Fruit fly (Drosophila melanogaster) whole organism, embryonic: ENCODE results near the gene JMJD4.

ENCODE experiments used
- Atf3 ChIP-seq: fragments of 200-800 bp; sonication (Bioruptor generic); optimal IDR thresholded peaks from 3 replicates; lab custom pipeline; 2016; ENCODE audit warnings: missing biosample characterization, missing genetic modification characterization
- Bgb ChIP-seq: fragments of 200-800 bp; sonication (Bioruptor generic); IDR thresholded peaks from 2 replicates; pipeline ENCODE4 v1.3.6; 2022; ENCODE audit warnings: missing biosample characterization, missing genetic modification characterization; ENCODE audit not compliant: partially characterized antibody
- C15 ChIP-seq: fragments of 200-800 bp; sonication (Bioruptor generic); IDR thresholded peaks from 3 replicates; pipeline ENCODE4 v1.3.6; 2022; ENCODE audit warnings: missing biosample characterization, missing genetic modification characterization
- CG11723 ChIP-seq: fragments of 200-800 bp; sonication (Bioruptor generic); optimal IDR thresholded peaks from 2 replicates; lab custom pipeline; 2017; ENCODE audit warnings: missing biosample characterization, mild to moderate bottlenecking, missing genetic modification characterization
- CG12071 ChIP-seq: fragments of 200-800 bp; sonication (Bioruptor generic); optimal IDR thresholded peaks from 3 replicates; lab custom pipeline; 2018; ENCODE audit warnings: missing biosample characterization, mild to moderate bottlenecking, missing genetic modification characterization
- CG15269 ChIP-seq: fragments of 200-800 bp; sonication (Bioruptor generic); optimal IDR thresholded peaks from 2 replicates; lab custom pipeline; 2018; ENCODE audit warnings: missing biosample characterization, mild to moderate bottlenecking, missing genetic modification characterization, moderate library complexity
- CG1529 ChIP-seq: fragments of 200-800 bp; sonication (Bioruptor generic); optimal IDR thresholded peaks from 3 replicates; lab custom pipeline; 2018; ENCODE audit warnings: missing biosample characterization, missing genetic modification characterization
- CG15601 ChIP-seq: fragments of 200-800 bp; sonication (Bioruptor generic); optimal IDR thresholded peaks from 3 replicates; lab custom pipeline; 2019; ENCODE audit warnings: missing biosample characterization, mild to moderate bottlenecking, missing genetic modification characterization, moderate library complexity
- CG17912 ChIP-seq: fragments of 200-800 bp; sonication (Bioruptor generic); optimal IDR thresholded peaks from 2 replicates; lab custom pipeline; 2018; ENCODE audit warnings: missing biosample characterization, mild to moderate bottlenecking, missing genetic modification characterization
- CG1832 ChIP-seq: fragments of 200-800 bp; sonication (Bioruptor generic); optimal IDR thresholded peaks from 2 replicates; lab custom pipeline; 2017; ENCODE audit warnings: missing biosample characterization, mild to moderate bottlenecking, missing genetic modification characterization, inconsistent platforms
- CG2199 ChIP-seq: fragments of 200-800 bp; sonication (Bioruptor generic); IDR thresholded peaks from 3 replicates; pipeline ENCODE4 v1.3.6; 2022; ENCODE audit warnings: missing biosample characterization, missing genetic modification characterization
- CG2712 ChIP-seq: fragments of 200-800 bp; optimal IDR thresholded peaks from 3 replicates; lab custom pipeline; 2019; ENCODE audit warnings: missing biosample characterization, mild to moderate bottlenecking, missing genetic modification characterization, moderate library complexity
- CG34376 ChIP-seq: fragments of 200-800 bp; sonication (Bioruptor generic); optimal IDR thresholded peaks from 2 replicates; lab custom pipeline; 2018; ENCODE audit warnings: missing biosample characterization, mild to moderate bottlenecking, missing genetic modification characterization
- CG42726 ChIP-seq: fragments of 200-800 bp; sonication (Bioruptor generic); IDR thresholded peaks from 2 replicates; pipeline ENCODE4 v1.3.6; 2022; ENCODE audit warnings: missing biosample characterization, missing genetic modification characterization; ENCODE audit not compliant: partially characterized antibody
- CG4854 ChIP-seq: fragments of 200-800 bp; sonication (Bioruptor generic); optimal IDR thresholded peaks from 2 replicates; lab custom pipeline; 2016; ENCODE audit warnings: missing biosample characterization, missing genetic modification characterization, inconsistent platforms
- CG7745 ChIP-seq: fragments of 200-800 bp; sonication (Bioruptor generic); optimal IDR thresholded peaks from 2 replicates; lab custom pipeline; 2018; ENCODE audit warnings: missing biosample characterization, mild to moderate bottlenecking, missing genetic modification characterization, moderate library complexity
- CG8944 ChIP-seq: fragments of 200-800 bp; sonication (Bioruptor generic); optimal IDR thresholded peaks from 3 replicates; lab custom pipeline; 2016; ENCODE audit warnings: missing biosample characterization, missing genetic modification characterization
- CG9932 ChIP-seq: fragments of 200-800 bp; sonication (Bioruptor generic); IDR thresholded peaks from 2 replicates; pipeline ENCODE4 v1.3.6; 2022; ENCODE audit warnings: missing biosample characterization, missing genetic modification characterization
- CoRest ChIP-seq: fragments of 200-800 bp; sonication (Bioruptor generic); optimal IDR thresholded peaks from 3 replicates; lab custom pipeline; 2018; ENCODE audit warnings: missing biosample characterization, mild to moderate bottlenecking, missing genetic modification characterization, moderate library complexity
- Dp ChIP-seq: fragments of 200-800 bp; sonication (Bioruptor generic); optimal IDR thresholded peaks from 2 replicates; lab custom pipeline; 2018; ENCODE audit warnings: missing biosample characterization, mild to moderate bottlenecking, missing genetic modification characterization, moderate library complexity
- Dref ChIP-seq: fragments of 200-800 bp; sonication (Bioruptor generic); IDR thresholded peaks from 2 replicates; pipeline ENCODE4 v1.3.6; 2022; ENCODE audit warnings: missing biosample characterization, missing genetic modification characterization
- GATAe ChIP-seq: fragments of 200-800 bp; sonication (Bioruptor generic); conservative IDR thresholded peaks from 2 replicates; pipeline ENCODE4 v1.3.6; 2022; ENCODE audit warnings: missing biosample characterization, missing genetic modification characterization
- Gug ChIP-seq: fragments of 200-800 bp; sonication (Bioruptor generic); IDR thresholded peaks from 4 replicates; pipeline ENCODE4 v1.3.6; 2022; ENCODE audit warnings: missing biosample characterization, missing genetic modification characterization
- H15 ChIP-seq: fragments of 200-800 bp; sonication (Bioruptor generic); IDR thresholded peaks from 3 replicates; pipeline ENCODE4 v1.3.6; 2022; ENCODE audit warnings: missing biosample characterization, missing genetic modification characterization
- HmgD ChIP-seq: fragments of 200-800 bp; sonication (Bioruptor generic); optimal IDR thresholded peaks from 3 replicates; lab custom pipeline; 2016; ENCODE audit warnings: missing biosample characterization, missing genetic modification characterization
- Lpt ChIP-seq: fragments of >200 bp; optimal IDR thresholded peaks from 2 replicates; lab custom pipeline; 2018; ENCODE audit warnings: missing biosample characterization, missing genetic modification characterization
- Max ChIP-seq: fragments of 200-800 bp; sonication (Bioruptor generic); optimal IDR thresholded peaks from 2 replicates; lab custom pipeline; 2016; ENCODE audit warnings: missing biosample characterization, mild to moderate bottlenecking, missing genetic modification characterization
- Scr ChIP-seq: fragments of 200-800 bp; sonication (Bioruptor generic); IDR thresholded peaks from 2 replicates; pipeline ENCODE4 v1.3.6; 2022; ENCODE audit warnings: missing biosample characterization, missing genetic modification characterization; ENCODE audit not compliant: partially characterized antibody
- Spps ChIP-seq: fragments of 200-800 bp; sonication (Bioruptor generic); optimal IDR thresholded peaks from 2 replicates; lab custom pipeline; 2018; ENCODE audit warnings: missing biosample characterization, mild to moderate bottlenecking, missing genetic modification characterization
- bcd ChIP-seq: fragments of 200-800 bp; sonication (Bioruptor generic); optimal IDR thresholded peaks from 2 replicates; lab custom pipeline; 2017; ENCODE audit warnings: missing biosample characterization, mild to moderate bottlenecking, missing genetic modification characterization
- bigmax ChIP-seq: fragments of 200-800 bp; sonication (Bioruptor generic); optimal IDR thresholded peaks from 2 replicates; lab custom pipeline; 2018; ENCODE audit warnings: missing biosample characterization, mild to moderate bottlenecking, missing genetic modification characterization
- croc ChIP-seq: fragments of 200-800 bp; sonication (Bioruptor generic); conservative IDR thresholded peaks from 3 replicates; pipeline ENCODE4 v1.3.6; 2022; ENCODE audit warnings: missing biosample characterization, missing genetic modification characterization
- crp ChIP-seq, 2 experiments: fragments of 200-800 bp; sonication (Bioruptor generic); optimal IDR thresholded peaks; 2 replicates in 1 of 2; 3 replicates in 1 of 2; lab custom pipeline; 2017; ENCODE audit warnings: missing biosample characterization in 2 of 2, missing genetic modification characterization in 2 of 2, mild to moderate bottlenecking in 1 of 2, moderate library complexity in 1 of 2
- eve ChIP-seq, 2 experiments: fragments of >200 bp; optimal IDR thresholded peaks; 2 replicates each; lab custom pipeline; 2017; ENCODE audit warnings: missing biosample characterization in 2 of 2, missing genetic modification characterization in 2 of 2
- exex ChIP-seq: fragments of 200-800 bp; sonication (Bioruptor generic); optimal IDR thresholded peaks from 4 replicates; lab custom pipeline; 2018; ENCODE audit warnings: missing biosample characterization, mild to moderate bottlenecking, missing genetic modification characterization, moderate library complexity
- jigr1 ChIP-seq: fragments of 200-800 bp; sonication (Bioruptor generic); IDR thresholded peaks from 3 replicates; pipeline ENCODE4 v1.3.6; 2022; ENCODE audit warnings: missing biosample characterization, missing genetic modification characterization
- kay ChIP-seq: fragments of 200-800 bp; sonication (Bioruptor generic); optimal IDR thresholded peaks from 2 replicates; lab custom pipeline; 2016; ENCODE audit warnings: missing biosample characterization, missing genetic modification characterization
- lab ChIP-seq: fragments of 200-800 bp; sonication (Bioruptor generic); optimal IDR thresholded peaks from 3 replicates; lab custom pipeline; 2017; ENCODE audit warnings: missing biosample characterization, missing genetic modification characterization, mild to moderate bottlenecking, moderate library complexity, missing genetic modification reagents
- maf-S ChIP-seq: fragments of 200-800 bp; sonication (Bioruptor generic); optimal IDR thresholded peaks from 2 replicates; lab custom pipeline; 2016; ENCODE audit warnings: missing biosample characterization, missing genetic modification characterization
- mirr ChIP-seq: fragments of 200-800 bp; sonication (Bioruptor generic); optimal IDR thresholded peaks from 3 replicates; lab custom pipeline; 2018; ENCODE audit warnings: missing biosample characterization, mild to moderate bottlenecking, missing genetic modification characterization
- pb ChIP-seq: fragments of 200-800 bp; sonication (Bioruptor generic); optimal IDR thresholded peaks from 3 replicates; lab custom pipeline; 2016; ENCODE audit warnings: missing biosample characterization, missing genetic modification characterization
- peb ChIP-seq: fragments of 200-800 bp; sonication (Bioruptor generic); IDR thresholded peaks from 2 replicates; pipeline ENCODE4 v1.3.6; 2022; ENCODE audit warnings: missing biosample characterization, missing genetic modification characterization
- ranshi ChIP-seq: fragments of 200-800 bp; sonication (Bioruptor generic); IDR thresholded peaks from 2 replicates; pipeline ENCODE4 v1.3.6; 2022; ENCODE audit warnings: missing biosample characterization, missing genetic modification characterization
- sens ChIP-seq: fragments of 200-800 bp; sonication (Bioruptor generic); peaks from one replicate; lab custom pipeline; 2016; ENCODE audit warnings: missing biosample characterization, missing genetic modification characterization
- sr ChIP-seq: fragments of 200-800 bp; sonication (Bioruptor generic); IDR thresholded peaks from 3 replicates; pipeline ENCODE4 v1.3.6; 2022; ENCODE audit warnings: missing biosample characterization, missing genetic modification characterization
- stc ChIP-seq: fragments of 200-800 bp; sonication (Bioruptor generic); IDR thresholded peaks from 2 replicates; pipeline ENCODE4 v1.3.6; 2022; ENCODE audit warnings: missing biosample characterization, missing genetic modification characterization
- sug ChIP-seq: fragments of 200-800 bp; optimal IDR thresholded peaks from 2 replicates; lab custom pipeline; 2019; ENCODE audit warnings: missing biosample characterization, mild to moderate bottlenecking, missing genetic modification characterization, moderate library complexity
- tna ChIP-seq: fragments of 200-800 bp; sonication (Bioruptor generic); IDR thresholded peaks from 2 replicates; pipeline ENCODE4 v1.3.6; 2022; ENCODE audit warnings: missing biosample characterization, missing genetic modification characterization; ENCODE audit not compliant: partially characterized antibody
- wek ChIP-seq: fragments of 200-800 bp; sonication (Bioruptor generic); optimal IDR thresholded peaks from 3 replicates; lab custom pipeline; 2018; ENCODE audit warnings: missing biosample characterization, mild to moderate bottlenecking, missing genetic modification characterization, moderate library complexity
- zfh2 ChIP-seq: fragments of 200-800 bp; sonication (Bioruptor generic); optimal IDR thresholded peaks from 2 replicates; lab custom pipeline; 2016; ENCODE audit warnings: missing biosample characterization, missing genetic modification characterization

Gene JMJD4

dm6 chr2L:18115104-18115503, 44.0 kb downstream of the JMJD4 start:
- TF ChIP-seq Dref (GFP tag; lab: Robert Waterston, UW): no peak
- TF ChIP-seq Lpt (GFP tag; lab: Kevin White, UChicago): no peak
- no peak for TF ChIP-seq Gug (GFP tag; lab: Robert Waterston, UW)
- TF ChIP-seq ranshi (GFP tag; lab: Robert Waterston, UW): no peak
- no peak for TF ChIP-seq Spps (tag; lab: Kevin White, UChicago)
- no peak for TF ChIP-seq croc (GFP tag; lab: Robert Waterston, UW)
- TF ChIP-seq sr (GFP tag; lab: Robert Waterston, UW): no peak
- TF ChIP-seq mirr: peak; percentile 40
- TF ChIP-seq lab (GFP tag; lab: Kevin White, UChicago): peak; percentile 2
- no peak for TF ChIP-seq kay
- TF ChIP-seq Max (GFP tag; lab: Kevin White, UChicago): no peak
- no peak for TF ChIP-seq CG8944 (GFP tag; lab: Kevin White, UChicago)
- no peak for TF ChIP-seq eve (GFP tag; optimal IDR thresholded peaks at IDR 0.05; lab: Kevin White, UChicago)
- TF ChIP-seq sug (tag; lab: Kevin White, UChicago): peak; percentile 43
- peak; percentile 39 for TF ChIP-seq sens (GFP tag; lab: Kevin White, UChicago)
- no peak for TF ChIP-seq Atf3
- peak; percentile 35 for TF ChIP-seq CG34376
- TF ChIP-seq CG15269: peak; percentile 1
- TF ChIP-seq exex (tag; lab: Kevin White, UChicago): peak; percentile 91

- TF ChIP-seq C15 (GFP tag; lab: Robert Waterston, UW): no peak
- no peak for TF ChIP-seq jigr1 (GFP tag; lab: Robert Waterston, UW)
- TF ChIP-seq sug (tag; lab: Kevin White, UChicago): peak; percentile 79
- TF ChIP-seq CG42726 (GFP tag; lab: Robert Waterston, UW): no peak
- TF ChIP-seq mirr: peak; percentile 84
- no peak for TF ChIP-seq peb (GFP tag; lab: Robert Waterston, UW)
- TF ChIP-seq bcd (GFP tag; lab: Kevin White, UChicago): no peak
- TF ChIP-seq wek (GFP tag; lab: Kevin White, UChicago): no peak
- peak; percentile 69 for TF ChIP-seq GATAe (GFP tag; lab: Robert Waterston, UW)
- TF ChIP-seq CoRest (tag; lab: Kevin White, UChicago): no peak
- peak; percentile 13 for TF ChIP-seq lab (GFP tag; lab: Kevin White, UChicago)
- no peak for TF ChIP-seq tna (GFP tag; lab: Robert Waterston, UW)
- TF ChIP-seq Spps (tag; lab: Kevin White, UChicago): no peak
- TF ChIP-seq Scr (GFP tag; lab: Robert Waterston, UW): no peak
- TF ChIP-seq CG2199: no peak
- TF ChIP-seq CG11723 (GFP tag; lab: Kevin White, UChicago): no peak
- TF ChIP-seq Bgb (GFP tag; lab: Robert Waterston, UW): no peak
- no peak for TF ChIP-seq CG7745
- no peak for TF ChIP-seq crp (GFP tag; optimal IDR thresholded peaks at IDR 0.05; lab: Kevin White, UChicago)
- no peak for TF ChIP-seq CG1832 (GFP tag; lab: Kevin White, UChicago)
- no peak for TF ChIP-seq HmgD (GFP tag; lab: Kevin White, UChicago)
- TF ChIP-seq CG1529: no peak
- no peak for TF ChIP-seq CG12071
- TF ChIP-seq CG9932 (GFP tag; lab: Robert Waterston, UW): no peak
- TF ChIP-seq CG17912 (GFP tag; lab: Kevin White, UChicago): no peak
- TF ChIP-seq stc (GFP tag; lab: Robert Waterston, UW): no peak
- TF ChIP-seq CG4854 (GFP tag; lab: Kevin White, UChicago): no peak
- no peak for TF ChIP-seq H15
- TF ChIP-seq CG2712: no peak
- TF ChIP-seq maf-S (GFP tag; lab: Kevin White, UChicago): no peak
- no peak for TF ChIP-seq zfh2
- no peak for TF ChIP-seq bigmax (GFP tag; lab: Kevin White, UChicago)
- no peak for TF ChIP-seq CG15601 (tag; lab: Kevin White, UChicago)
- TF ChIP-seq pb (GFP tag; lab: Kevin White, UChicago): no peak
- no peak for TF ChIP-seq Dp (GFP tag; lab: Kevin White, UChicago)
Measured at dm6 chr2L:18114176-18114703, 44.8 kb downstream of the JMJD4 start, which contains the start of gene CG15152. Gene CG15152 (plus strand): TSS chr2L:18114547.
